Worm (Caenorhabditis elegans) whole organism, early embryonic: Measurements from ENCODE around the gene Y60A9A.1.

Experiments used
- B0310.2 ChIP-seq: sonication (generic microtip); optimal IDR thresholded peaks from 2 replicates; lab custom pipeline; 2016; ENCODE audit warnings: mild to moderate bottlenecking, missing genetic modification characterization, missing compliant biosample characterization
- F13C5.2 ChIP-seq: sonication (generic microtip); optimal IDR thresholded peaks from 2 replicates; lab custom pipeline; 2017; ENCODE audit warnings: mild to moderate bottlenecking, missing genetic modification characterization, inconsistent platforms, missing compliant biosample characterization
- aly-1 ChIP-seq: sonication (generic microtip); optimal IDR thresholded peaks from 2 replicates; lab custom pipeline; 2016; ENCODE audit warnings: missing genetic modification characterization, missing compliant biosample characterization
- ama-1 ChIP-seq: fragments of 150-350 bp; optimal IDR thresholded peaks from 2 replicates; lab custom pipeline; 2014
- ceh-13 ChIP-seq: fragments of 200-800 bp; sonication (Bioruptor generic); optimal IDR thresholded peaks from 2 replicates; lab custom pipeline; 2018; ENCODE audit warnings: mild to moderate bottlenecking, missing genetic modification characterization, missing compliant biosample characterization
- ceh-36 ChIP-seq: sonication (generic microtip); optimal IDR thresholded peaks from 2 replicates; lab custom pipeline; 2016; ENCODE audit warnings: missing genetic modification characterization, inconsistent platforms, missing compliant biosample characterization
- ets-7 ChIP-seq: sonication (generic microtip); optimal IDR thresholded peaks from 2 replicates; lab custom pipeline; 2016; ENCODE audit warnings: missing genotype, missing genetic modification characterization, missing compliant biosample characterization
- flt-1 ChIP-seq: fragments of 200-800 bp; sonication (Bioruptor generic); IDR thresholded peaks from 2 replicates; pipeline ENCODE4 v1.3.6; 2022; ENCODE audit warnings: missing genetic modification characterization, missing compliant biosample characterization
- hmbx-1 ChIP-seq: sonication (generic microtip); optimal IDR thresholded peaks from 2 replicates; lab custom pipeline; 2016; ENCODE audit warnings: mild to moderate bottlenecking, missing genetic modification characterization, missing compliant biosample characterization
- hmg-4 ChIP-seq: fragments of 200-800 bp; sonication (Bioruptor generic); optimal IDR thresholded peaks from 2 replicates; lab custom pipeline; 2018; ENCODE audit warnings: mild to moderate bottlenecking, missing genetic modification characterization, missing compliant biosample characterization
- hnd-1 ChIP-seq: sonication (generic microtip); optimal IDR thresholded peaks from 2 replicates; lab custom pipeline; 2016; ENCODE audit warnings: missing genetic modification characterization, missing compliant biosample characterization
- pes-1 ChIP-seq: fragments of 200-800 bp; sonication (Bioruptor generic); IDR thresholded peaks from 2 replicates; pipeline ENCODE4 v1.3.6; 2022; ENCODE audit warnings: missing genetic modification reagents, missing genetic modification characterization, missing compliant biosample characterization
- scrt-1 ChIP-seq: fragments of 200-800 bp; sonication (Bioruptor generic); IDR thresholded peaks from 2 replicates; pipeline ENCODE4 v1.3.6; 2022; ENCODE audit warnings: missing genetic modification characterization, missing compliant biosample characterization
- sea-1 ChIP-seq: fragments of 200-800 bp; sonication (Bioruptor generic); conservative IDR thresholded peaks from 2 replicates; pipeline ENCODE4 v1.3.6; 2022; ENCODE audit warnings: missing genetic modification characterization, missing compliant biosample characterization
- tbx-11 ChIP-seq: fragments of 200-800 bp; sonication (Bioruptor generic); IDR thresholded peaks from 2 replicates; pipeline ENCODE4 v1.3.6; 2022; ENCODE audit warnings: missing genetic modification characterization, missing compliant biosample characterization
- tbx-37 ChIP-seq: fragments of 200-800 bp; sonication (Bioruptor generic); conservative IDR thresholded peaks from 2 replicates; pipeline ENCODE4 v1.3.6; 2022; ENCODE audit warnings: missing genetic modification reagents, missing genetic modification characterization, missing compliant biosample characterization
- tra-4 ChIP-seq: sonication (generic microtip); optimal IDR thresholded peaks from 2 replicates; lab custom pipeline; 2017; ENCODE audit warnings: missing genetic modification characterization, missing compliant biosample characterization

Gene Y60A9A.1

ce11 chrX:14377169-14377568 is at the start of gene Y60A9A.1:
Gene Y60A9A.1, minus strand, starts transcription at chrX:14377269.
- TF ChIP-seq ceh-13 = no peak
- no peak for TF ChIP-seq scrt-1 (GFP tag; lab: Robert Waterston, UW)
- no peak for TF ChIP-seq ceh-36 (tag; lab: Kevin White, UChicago)
- TF ChIP-seq hnd-1 (tag; lab: Kevin White, UChicago) = no peak
- no peak for TF ChIP-seq hmg-4
- TF ChIP-seq flt-1 (GFP tag; lab: Robert Waterston, UW) = no peak
- no peak for TF ChIP-seq aly-1 (tag; lab: Kevin White, UChicago)
- no peak for TF ChIP-seq tra-4
- TF ChIP-seq ets-7 (tag; lab: Kevin White, UChicago) = no peak
- no peak for TF ChIP-seq F13C5.2 (tag; lab: Kevin White, UChicago)
- TF ChIP-seq B0310.2 (tag; lab: Kevin White, UChicago) = no peak
- TF ChIP-seq ama-1 (lab: Kevin White, UChicago) = no peak
- TF ChIP-seq pes-1 = no peak
- no peak for TF ChIP-seq tbx-37 (GFP tag; lab: Robert Waterston, UW)
- TF ChIP-seq hmbx-1 = no peak
- no peak for TF ChIP-seq sea-1 (GFP tag; lab: Robert Waterston, UW)
- no peak for TF ChIP-seq tbx-11

- TF ChIP-seq tbx-37 (GFP tag; lab: Robert Waterston, UW) (no peak), B0310.2 (tag; lab: Kevin White, UChicago) (no peak), flt-1 (GFP tag; lab: Robert Waterston, UW) (no peak), sea-1 (GFP tag; lab: Robert Waterston, UW) (no peak), ets-7 (tag; lab: Kevin White, UChicago) (no peak), hmg-4 (no peak), ceh-36 (tag; lab: Kevin White, UChicago) (no peak), scrt-1 (GFP tag; lab: Robert Waterston, UW) (no peak), tra-4 (no peak), ama-1 (lab: Kevin White, UChicago) (no peak), aly-1 (tag; lab: Kevin White, UChicago) (no peak), hnd-1 (tag; lab: Kevin White, UChicago) (no peak), ceh-13 (no peak), pes-1 (no peak), F13C5.2 (tag; lab: Kevin White, UChicago) (no peak), tbx-11 (no peak), hmbx-1 (no peak)
These were observed 47.6 kb upstream of the Y60A9A.1 start, which contains the start of gene F23D12.11 for ce11 chrX:14424673-14425072. Gene F23D12.11, minus strand, starts transcription at chrX:14424751.

ce11 chrX:14424186-14424585 is 47.1 kb upstream of the Y60A9A.1 start:
- TF ChIP-seq hnd-1 (tag; lab: Kevin White, UChicago) (no peak), pes-1 (no peak), ceh-36 (tag; lab: Kevin White, UChicago) (no peak), aly-1 (tag; lab: Kevin White, UChicago) (no peak), ets-7 (tag; lab: Kevin White, UChicago) (no peak)

ce11 chrX:14423105-14423504 is 46.0 kb upstream of the Y60A9A.1 start, which contains the start of gene fipr-3:
Gene fipr-3, plus strand, starts transcription at chrX:14423405.
- TF ChIP-seq tra-4 (no peak), aly-1 (tag; lab: Kevin White, UChicago) (no peak), pes-1 (no peak), sea-1 (GFP tag; lab: Robert Waterston, UW) (no peak), hnd-1 (tag; lab: Kevin White, UChicago) (no peak), ceh-36 (tag; lab: Kevin White, UChicago) (no peak), hmbx-1 (no peak), ceh-13 (no peak), hmg-4 (no peak), ets-7 (tag; lab: Kevin White, UChicago) (no peak), tbx-11 (no peak), flt-1 (GFP tag; lab: Robert Waterston, UW) (no peak), tbx-37 (GFP tag; lab: Robert Waterston, UW) (no peak)

ce11 chrX:14421529-14421982 is 44.5 kb upstream of the Y60A9A.1 start, which contains the start of gene F23D12.2:
Gene F23D12.2, minus strand, starts transcription at chrX:14421579.
- no peak for TF ChIP-seq hnd-1 (tag; lab: Kevin White, UChicago)
- TF ChIP-seq tra-4 = no peak
- no peak for TF ChIP-seq hmg-4
- TF ChIP-seq aly-1 (tag; lab: Kevin White, UChicago) = no peak
- TF ChIP-seq flt-1 (GFP tag; lab: Robert Waterston, UW) = no peak
- no peak for TF ChIP-seq tbx-37 (GFP tag; lab: Robert Waterston, UW)
- TF ChIP-seq F13C5.2 (tag; lab: Kevin White, UChicago) = no peak
- TF ChIP-seq ceh-36 (tag; lab: Kevin White, UChicago) = no peak
- TF ChIP-seq ets-7 (tag; lab: Kevin White, UChicago) = no peak
- TF ChIP-seq pes-1 = no peak
- no peak for TF ChIP-seq hmbx-1
- TF ChIP-seq ama-1 (lab: Kevin White, UChicago) = no peak
- TF ChIP-seq sea-1 (GFP tag; lab: Robert Waterston, UW) = no peak
- no peak for TF ChIP-seq ceh-13
- no peak for TF ChIP-seq tbx-11
- TF ChIP-seq scrt-1 (GFP tag; lab: Robert Waterston, UW) = no peak
- TF ChIP-seq B0310.2 (tag; lab: Kevin White, UChicago) = no peak

- no peak for TF ChIP-seq F13C5.2 (tag; lab: Kevin White, UChicago)
- no peak for TF ChIP-seq ets-7 (tag; lab: Kevin White, UChicago)
- no peak for TF ChIP-seq hnd-1 (tag; lab: Kevin White, UChicago)
- no peak for TF ChIP-seq flt-1 (GFP tag; lab: Robert Waterston, UW)
- TF ChIP-seq tbx-11 = no peak
- no peak for TF ChIP-seq hmg-4
- no peak for TF ChIP-seq B0310.2 (tag; lab: Kevin White, UChicago)
- no peak for TF ChIP-seq ceh-36 (tag; lab: Kevin White, UChicago)
- TF ChIP-seq aly-1 (tag; lab: Kevin White, UChicago) = no peak
- TF ChIP-seq pes-1 = no peak
- TF ChIP-seq hmbx-1 = no peak
- no peak for TF ChIP-seq scrt-1 (GFP tag; lab: Robert Waterston, UW)
- TF ChIP-seq ama-1 (lab: Kevin White, UChicago) = no peak
- TF ChIP-seq sea-1 (GFP tag; lab: Robert Waterston, UW) = no peak
These were observed 38.6 kb upstream of the Y60A9A.1 start, which contains the start of gene F23D12.10 for ce11 chrX:14415641-14416040. Gene F23D12.10, minus strand, starts transcription at chrX:14415741.

- TF ChIP-seq tra-4 (no peak), B0310.2 (tag; lab: Kevin White, UChicago) (no peak), ceh-36 (tag; lab: Kevin White, UChicago) (no peak), aly-1 (tag; lab: Kevin White, UChicago) (no peak), pes-1 (no peak), ets-7 (tag; lab: Kevin White, UChicago) (no peak), hmg-4 (no peak), ceh-13 (no peak), flt-1 (GFP tag; lab: Robert Waterston, UW) (no peak), F13C5.2 (tag; lab: Kevin White, UChicago) (no peak), ama-1 (lab: Kevin White, UChicago) (no peak), tbx-11 (no peak), scrt-1 (GFP tag; lab: Robert Waterston, UW) (no peak), tbx-37 (GFP tag; lab: Robert Waterston, UW) (no peak), hnd-1 (tag; lab: Kevin White, UChicago) (no peak), sea-1 (GFP tag; lab: Robert Waterston, UW) (no peak), hmbx-1 (no peak)
These were observed 35.7 kb upstream of the Y60A9A.1 start, which contains the start of gene fbxa-179 for ce11 chrX:14412774-14413173. Gene fbxa-179, minus strand, starts transcription at chrX:14412874.
